Worm (Caenorhabditis elegans): ENCODE data around the gene ugt-18.

- TF ChIP-seq tbx-2 (tag; optimal IDR thresholded peaks at IDR 0.05) (no peak), lir-3 (tag; optimal IDR thresholded peaks at IDR 0.05; ENCODE audit: poor library complexity) (no peak), lin-15B (tag; optimal IDR thresholded peaks at IDR 0.05) (no peak)
Measured at ce11 chrV:12788451-12788850, 31.6 kb upstream of the ugt-18 start, which contains the start of gene srbc-44.

Measured in whole organism, L1 larva.